Fruit fly (Drosophila melanogaster): Measurements from ENCODE around the gene CG13288.

The CG13288 gene

dm6 chr3L:5947110-5947731 is 40.0 kb downstream of the CG13288 start:
- TF ChIP-seq dmrt93B (GFP tag; optimal IDR thresholded peaks at IDR 0.05) (no peak), tai (GFP tag; optimal IDR thresholded peaks at IDR 0.05) (no peak), Rel (GFP tag; optimal IDR thresholded peaks at IDR 0.05) (no peak), Rel (tag; optimal IDR thresholded peaks at IDR 0.05) (no peak), ey (GFP tag; optimal IDR thresholded peaks at IDR 0.05) (no peak), Dif (GFP tag; optimal IDR thresholded peaks at IDR 0.05; ENCODE audit: partially characterized antibody) (no peak), HLH106 (tag; optimal IDR thresholded peaks at IDR 0.05) (no peak), sage (GFP tag; optimal IDR thresholded peaks at IDR 0.05) (no peak), usp (GFP tag; optimal IDR thresholded peaks at IDR 0.05) (no peak), brk (GFP tag; optimal IDR thresholded peaks at IDR 0.05) (no peak), sv (GFP tag; optimal IDR thresholded peaks at IDR 0.05) (no peak), Dfd (GFP tag; optimal IDR thresholded peaks at IDR 0.05) (no peak), CG32264 (GFP tag; optimal IDR thresholded peaks at IDR 0.05) (no peak), Abd-B (GFP tag; optimal IDR thresholded peaks at IDR 0.05) (no peak), Hr83 (GFP tag; optimal IDR thresholded peaks at IDR 0.05; ENCODE audit: poor library complexity, severe bottlenecking) (no peak), pan (optimal IDR thresholded peaks at IDR 0.05) (no peak), br (GFP tag; optimal IDR thresholded peaks at IDR 0.05) (no peak), Hnf4 (GFP tag; optimal IDR thresholded peaks at IDR 0.05) (no peak), dsf (GFP tag; optimal IDR thresholded peaks at IDR 0.05; ENCODE audit: borderline replicate concordance) (no peak), N (GFP tag; optimal IDR thresholded peaks at IDR 0.05) (no peak), CG9705 (GFP tag; optimal IDR thresholded peaks at IDR 0.05) (no peak)

dm6 chr3L:5950467-5950866 is 43.3 kb downstream of the CG13288 start, which contains the start of gene Egfrap:
TSS of gene Egfrap (minus strand) at chr3L:5950658.
- TF ChIP-seq sv (GFP tag; optimal IDR thresholded peaks at IDR 0.05) (no peak), woc (GFP tag; optimal IDR thresholded peaks at IDR 0.05) (no peak), Abd-B (GFP tag; optimal IDR thresholded peaks at IDR 0.05) (no peak), dmrt93B (GFP tag; optimal IDR thresholded peaks at IDR 0.05) (no peak), tai (GFP tag; optimal IDR thresholded peaks at IDR 0.05) (no peak), Dfd (GFP tag; optimal IDR thresholded peaks at IDR 0.05) (no peak), Dif (GFP tag; optimal IDR thresholded peaks at IDR 0.05; ENCODE audit: partially characterized antibody) (peak; percentile 39), Vsx2 (GFP tag; optimal IDR thresholded peaks at IDR 0.05; ENCODE audit: partially characterized antibody) (peak; percentile 69), ey (GFP tag; optimal IDR thresholded peaks at IDR 0.05) (no peak), psq (GFP tag; optimal IDR thresholded peaks at IDR 0.05) (no peak), Hr78 (GFP tag; optimal IDR thresholded peaks at IDR 0.05) (no peak), jim (GFP tag; optimal IDR thresholded peaks at IDR 0.05) (no peak), Hnf4 (GFP tag; optimal IDR thresholded peaks at IDR 0.05) (no peak), h (GFP tag; optimal IDR thresholded peaks at IDR 0.05) (no peak), dl (GFP tag; optimal IDR thresholded peaks at IDR 0.05; ENCODE audit: insufficient read depth in 1 of 2, partially characterized antibody in 2 of 2) (no peak), Mio (GFP tag; optimal IDR thresholded peaks at IDR 0.05) (no peak)

- TF ChIP-seq Dfd (GFP tag; optimal IDR thresholded peaks at IDR 0.05): no peak
- no peak for TF ChIP-seq Vsx2 (GFP tag; optimal IDR thresholded peaks at IDR 0.05; ENCODE audit: partially characterized antibody)
- peak; percentile 25 for TF ChIP-seq fru (GFP tag; optimal IDR thresholded peaks at IDR 0.05)
- no peak for TF ChIP-seq Hnf4 (GFP tag; optimal IDR thresholded peaks at IDR 0.05)
- no peak for TF ChIP-seq foxo (GFP tag; optimal IDR thresholded peaks at IDR 0.05)
- TF ChIP-seq brk (GFP tag; optimal IDR thresholded peaks at IDR 0.05): no peak
- TF ChIP-seq Dif (GFP tag; optimal IDR thresholded peaks at IDR 0.05; ENCODE audit: partially characterized antibody): no peak
- TF ChIP-seq psq (GFP tag; optimal IDR thresholded peaks at IDR 0.05): no peak
- TF ChIP-seq sv (GFP tag; optimal IDR thresholded peaks at IDR 0.05): no peak
- TF ChIP-seq br (GFP tag; optimal IDR thresholded peaks at IDR 0.05): no peak
- peak; percentile 2 for TF ChIP-seq HLH106 (tag; optimal IDR thresholded peaks at IDR 0.05)
These were observed 45.0 kb downstream of the CG13288 start for dm6 chr3L:5952132-5952531.

- TF ChIP-seq brk (GFP tag; optimal IDR thresholded peaks at IDR 0.05): no peak
- no peak for TF ChIP-seq Abd-B (GFP tag; optimal IDR thresholded peaks at IDR 0.05)
- TF ChIP-seq dl (GFP tag; optimal IDR thresholded peaks at IDR 0.05; ENCODE audit: insufficient read depth in 1 of 2, partially characterized antibody in 2 of 2): no peak
These were observed 45.4 kb downstream of the CG13288 start for dm6 chr3L:5952537-5952936.

dm6 chr3L:5954942-5955341 is 47.8 kb downstream of the CG13288 start:
- TF ChIP-seq Dfd (GFP tag; optimal IDR thresholded peaks at IDR 0.05) (peak; percentile 91), psq (GFP tag; optimal IDR thresholded peaks at IDR 0.05) (no peak)
